Fruit fly (Drosophila melanogaster) whole organism, prepupa: ENCODE data around the gene AdoR.
A peak's percentile ranks its signal among the peaks of the same experiment; 100 is the strongest.

Experiments used
- CG11902 ChIP-seq: fragments of 200-800 bp; sonication (Bioruptor generic); optimal IDR thresholded peaks from 3 replicates; lab custom pipeline; 2016; ENCODE audit warnings: missing biosample characterization, missing genetic modification characterization
- CG31627 ChIP-seq: fragments of 200-800 bp; sonication (Bioruptor generic); optimal IDR thresholded peaks from 3 replicates; lab custom pipeline; 2016; ENCODE audit warnings: missing biosample characterization, missing genetic modification characterization
- CG4318 ChIP-seq: fragments of 200-800 bp; sonication (Bioruptor generic); optimal IDR thresholded peaks from 3 replicates; lab custom pipeline; 2017; ENCODE audit warnings: missing biosample characterization, mild to moderate bottlenecking, missing genetic modification characterization
- Gug ChIP-seq: fragments of 200-800 bp; sonication (Bioruptor generic); IDR thresholded peaks from 2 replicates; pipeline ENCODE4 v1.3.6; 2022; ENCODE audit warnings: missing biosample characterization, missing genetic modification characterization
- Hr39 ChIP-seq: fragments of 200-800 bp; sonication (Bioruptor generic); optimal IDR thresholded peaks from 2 replicates; lab custom pipeline; 2016; ENCODE audit warnings: missing biosample characterization, missing genetic modification characterization
- Sox102F ChIP-seq: fragments of 200-800 bp; sonication (Bioruptor generic); optimal IDR thresholded peaks from 2 replicates; lab custom pipeline; 2016; ENCODE audit warnings: missing biosample characterization, mild to moderate bottlenecking, missing genetic modification characterization
- achi ChIP-seq: fragments of 200-800 bp; sonication (Bioruptor generic); optimal IDR thresholded peaks from 3 replicates; lab custom pipeline; 2016; ENCODE audit warnings: missing biosample characterization, missing genetic modification characterization
- fd85E ChIP-seq: fragments of 200-800 bp; sonication (Bioruptor generic); optimal IDR thresholded peaks from 3 replicates; lab custom pipeline; 2016; ENCODE audit warnings: missing biosample characterization, missing genetic modification characterization

dm6 chr3R:30151300-30152109 lies 2.1 kb upstream of the AdoR start, which contains the start of gene CG15529:
- TF ChIP-seq fd85E (no peak), Hr39 (GFP tag; lab: Kevin White, UChicago) (peak; percentile 27), CG4318 (no peak), CG11902 (peak; percentile 25), CG31627 (GFP tag; lab: Kevin White, UChicago) (peak; percentile 26), Gug (peak; percentile 73), achi (peak; percentile 57), Sox102F (peak; percentile 20)
